Worm (Caenorhabditis elegans) whole organism, L4 larva: Measurements from ENCODE around the gene T24C4.10.

Experiments used
- ceh-82 ChIP-seq: sonication (generic microtip); optimal IDR thresholded peaks from 2 replicates; lab custom pipeline; 2017; ENCODE audit warnings: missing biosample characterization, missing genetic modification characterization
- fkh-10 ChIP-seq: fragments of 150-350 bp; optimal IDR thresholded peaks from 2 replicates; lab custom pipeline; 2014; ENCODE audit warnings: missing biosample characterization, missing genetic modification reagents, missing genetic modification characterization
- lin-1 ChIP-seq: fragments of 200-800 bp; sonication (Bioruptor generic); IDR thresholded peaks from 2 replicates; pipeline ENCODE4 v1.3.6; 2022; ENCODE audit warnings: missing genetic modification reagents, missing genetic modification characterization, missing compliant biosample characterization
- mdl-1 ChIP-seq, 2 experiments: fragments of 150-350 bp in 1 of 2; sonication (generic microtip) in 1 of 2; optimal IDR thresholded peaks; 2 replicates each; lab custom pipeline; 2014 to 2017; ENCODE audit warnings: missing biosample characterization in 2 of 2, missing genetic modification characterization in 2 of 2
- nhr-76 ChIP-seq: fragments of 150-350 bp; optimal IDR thresholded peaks from 2 replicates; lab custom pipeline; 2014; ENCODE audit warnings: missing biosample characterization, missing genetic modification characterization
- zip-11 ChIP-seq: fragments of 200-800 bp; sonication (Bioruptor generic); IDR thresholded peaks from 2 replicates; pipeline ENCODE4 v1.3.6; 2022; ENCODE audit warnings: missing genetic modification characterization, missing compliant biosample characterization

DNA sequence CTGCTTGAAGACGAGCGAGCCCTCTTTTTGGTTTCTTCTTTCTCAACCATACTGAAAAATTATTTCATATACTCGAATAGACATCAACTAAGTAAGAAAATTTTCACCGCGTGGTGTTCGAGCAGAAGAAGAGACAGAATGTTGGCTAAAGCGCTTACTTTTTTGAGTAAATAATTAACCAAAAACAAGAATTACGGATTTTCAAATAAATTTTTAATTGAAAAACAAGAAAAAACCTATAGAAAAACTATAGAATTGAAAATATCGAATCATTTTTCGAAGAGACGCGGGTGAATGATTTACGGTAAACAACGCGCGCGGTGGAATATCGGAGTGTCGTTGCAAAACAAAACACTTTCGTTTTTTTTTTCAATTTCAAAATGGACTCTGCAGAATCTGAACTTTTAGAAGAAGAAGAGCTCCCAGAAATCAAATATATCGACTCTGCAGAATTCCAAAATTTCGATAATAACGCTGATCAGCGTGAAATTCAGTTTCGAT lies 37.1 kb downstream of the T24C4.10 start, which contains the start of the genes rnp-5 and tag-51:
- no peak for TF ChIP-seq ceh-82 (tag; lab: Kevin White, UChicago)
- no peak for TF ChIP-seq mdl-1 (tag; optimal IDR thresholded peaks at IDR 0.05; lab: Kevin White, UChicago)
- TF ChIP-seq zip-11: no peak
- no peak for TF ChIP-seq lin-1 (GFP tag; lab: Robert Waterston, UW)
- TF ChIP-seq fkh-10 (GFP tag; lab: Kevin White, UChicago): no peak
- no peak for TF ChIP-seq nhr-76
